Fruit fly (Drosophila melanogaster) whole organism, pupa: ENCODE measurements around the gene DCX-EMAP.
A peak's percentile ranks its signal among the peaks of the same experiment; 100 is the strongest.

Source experiments
- CG10348 ChIP-seq: fragments of 200-800 bp; sonication (Bioruptor generic); IDR thresholded peaks from 2 replicates; pipeline ENCODE4 v1.3.6; 2022; ENCODE audit warnings: missing biosample characterization, missing genetic modification characterization
- CG12605 ChIP-seq: fragments of 200-800 bp; sonication (Bioruptor generic); IDR thresholded peaks from 2 replicates; pipeline ENCODE4 v1.3.6; 2022; ENCODE audit warnings: missing biosample characterization, missing genetic modification characterization
- CG13204 ChIP-seq: fragments of 200-800 bp; sonication (Bioruptor generic); optimal IDR thresholded peaks from 2 replicates; lab custom pipeline; 2018; ENCODE audit warnings: missing biosample characterization, mild to moderate bottlenecking, missing genetic modification characterization, moderate library complexity
- CG14655 ChIP-seq: fragments of 200-800 bp; sonication (Bioruptor generic); optimal IDR thresholded peaks from 3 replicates; lab custom pipeline; 2017; ENCODE audit warnings: mild to moderate bottlenecking, missing biosample characterization, missing genetic modification reagents, missing genetic modification characterization
- CG15710 ChIP-seq: fragments of 200-800 bp; sonication (Bioruptor generic); optimal IDR thresholded peaks from 2 replicates; lab custom pipeline; 2018; ENCODE audit warnings: missing biosample characterization, mild to moderate bottlenecking, missing genetic modification characterization, moderate library complexity
- CG17806 ChIP-seq: fragments of 200-800 bp; sonication (Bioruptor generic); optimal IDR thresholded peaks from 2 replicates; lab custom pipeline; 2018; ENCODE audit warnings: missing biosample characterization, mild to moderate bottlenecking, missing genetic modification characterization, moderate library complexity
- CG32121 ChIP-seq: fragments of 200-800 bp; sonication (Bioruptor generic); IDR thresholded peaks from 2 replicates; pipeline ENCODE4 v1.3.6; 2022; ENCODE audit warnings: missing biosample characterization, missing genetic modification characterization
- CG34367 ChIP-seq: fragments of 200-800 bp; sonication (Bioruptor generic); optimal IDR thresholded peaks from 2 replicates; lab custom pipeline; 2018; ENCODE audit warnings: missing biosample characterization, mild to moderate bottlenecking, missing genetic modification characterization
- CG4496 ChIP-seq: fragments of 200-800 bp; sonication (Bioruptor generic); IDR thresholded peaks from 3 replicates; pipeline ENCODE4 v1.3.6; 2022; ENCODE audit warnings: missing biosample characterization, missing genetic modification characterization
- CG8301 ChIP-seq: fragments of 200-800 bp; sonication (Bioruptor generic); optimal IDR thresholded peaks from 2 replicates; lab custom pipeline; 2018; ENCODE audit warnings: missing biosample characterization, mild to moderate bottlenecking, missing genetic modification characterization
- CG9948 ChIP-seq: fragments of 200-800 bp; sonication (Bioruptor generic); optimal IDR thresholded peaks from 2 replicates; lab custom pipeline; 2018; ENCODE audit warnings: missing biosample characterization, mild to moderate bottlenecking, missing genetic modification characterization, moderate library complexity
- D1 ChIP-seq: fragments of 200-800 bp; sonication (Bioruptor generic); optimal IDR thresholded peaks from 2 replicates; lab custom pipeline; 2018; ENCODE audit warnings: missing biosample characterization, mild to moderate bottlenecking, missing genetic modification characterization, moderate library complexity
- EcR ChIP-seq: fragments of 200-800 bp; sonication (Bioruptor generic); optimal IDR thresholded peaks from 3 replicates; lab custom pipeline; 2019; ENCODE audit warnings: missing biosample characterization, missing genetic modification characterization, mild to moderate bottlenecking, moderate library complexity, missing genetic modification reagents
- Ets98B ChIP-seq: fragments of 200-800 bp; sonication (Bioruptor generic); IDR thresholded peaks from 2 replicates; pipeline ENCODE4 v1.3.6; 2022; ENCODE audit warnings: missing biosample characterization, missing genetic modification characterization
- Pif1A ChIP-seq: fragments of 200-800 bp; sonication (Bioruptor generic); optimal IDR thresholded peaks from 3 replicates; lab custom pipeline; 2016; ENCODE audit warnings: missing biosample characterization, missing genetic modification characterization
- Pif1B ChIP-seq: fragments of 200-800 bp; sonication (Bioruptor generic); optimal IDR thresholded peaks from 3 replicates; lab custom pipeline; 2016; ENCODE audit warnings: missing biosample characterization, missing genetic modification characterization
- Snoo ChIP-seq: fragments of 200-800 bp; sonication (Bioruptor generic); optimal IDR thresholded peaks from 3 replicates; lab custom pipeline; 2017; ENCODE audit warnings: missing biosample characterization, mild to moderate bottlenecking, missing genetic modification characterization, inconsistent platforms
- fd96Ca ChIP-seq: fragments of 200-800 bp; sonication (Bioruptor generic); IDR thresholded peaks from 3 replicates; pipeline ENCODE4 v1.3.6; 2022; ENCODE audit warnings: missing biosample characterization, missing genetic modification characterization
- gl ChIP-seq: fragments of 200-800 bp; sonication (Bioruptor generic); optimal IDR thresholded peaks from 2 replicates; lab custom pipeline; 2018; ENCODE audit warnings: missing biosample characterization, mild to moderate bottlenecking, missing genetic modification characterization
- rn ChIP-seq: fragments of 200-800 bp; sonication (Bioruptor generic); IDR thresholded peaks from 2 replicates; pipeline ENCODE4 v1.3.6; 2022; ENCODE audit warnings: missing biosample characterization, missing genetic modification characterization

Gene DCX-EMAP

dm6 chr3L:14961027-14961426 lies 57.4 kb downstream of the DCX-EMAP start:
- TF ChIP-seq CG15710 (no peak), Pif1A (no peak), CG8301 (tag; lab: Kevin White, UChicago) (no peak), Ets98B (GFP tag; lab: Robert Waterston, UW) (no peak), CG9948 (tag; lab: Kevin White, UChicago) (no peak), CG14655 (GFP tag; lab: Kevin White, UChicago) (no peak), Snoo (tag; lab: Kevin White, UChicago) (no peak), Pif1B (GFP tag; lab: Kevin White, UChicago) (no peak), CG12605 (GFP tag; lab: Robert Waterston, UW) (no peak)

DNA sequence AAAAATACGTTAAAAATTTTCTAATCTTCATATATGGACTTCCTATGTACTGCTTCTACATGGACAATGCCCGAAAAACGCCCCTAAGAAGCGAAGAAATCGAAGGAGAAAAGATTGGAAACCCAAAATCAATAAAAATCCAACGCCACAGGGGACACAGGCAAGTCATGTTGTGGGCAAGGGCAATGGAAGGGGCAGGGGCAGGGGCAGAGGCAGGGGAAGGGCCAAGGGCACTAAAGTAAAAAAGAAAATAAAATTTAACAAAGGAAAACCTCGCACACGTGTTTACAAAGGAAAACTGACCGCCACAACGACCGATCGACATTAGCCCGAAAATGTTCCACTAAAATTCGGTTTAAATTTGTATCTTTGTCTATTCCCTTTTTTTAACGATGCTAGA lies 59.1 kb downstream of the DCX-EMAP start:
- no peak for TF ChIP-seq fd96Ca (GFP tag; lab: Robert Waterston, UW)
- TF ChIP-seq Pif1B (GFP tag; lab: Kevin White, UChicago): no peak
- no peak for TF ChIP-seq CG4496
- TF ChIP-seq CG9948 (tag; lab: Kevin White, UChicago): no peak
- TF ChIP-seq CG14655 (GFP tag; lab: Kevin White, UChicago): no peak
- no peak for TF ChIP-seq CG17806 (tag; lab: Kevin White, UChicago)
- no peak for TF ChIP-seq CG32121 (GFP tag; lab: Robert Waterston, UW)
- TF ChIP-seq gl (tag; lab: Kevin White, UChicago): no peak
- no peak for TF ChIP-seq EcR
- TF ChIP-seq CG13204 (GFP tag; lab: Kevin White, UChicago): no peak
- TF ChIP-seq D1 (tag; lab: Kevin White, UChicago): no peak
- TF ChIP-seq rn (GFP tag; lab: Robert Waterston, UW): no peak
- TF ChIP-seq Pif1A: no peak

dm6 chr3L:14964862-14965261 lies 61.3 kb downstream of the DCX-EMAP start:
- TF ChIP-seq CG8301 (tag; lab: Kevin White, UChicago) (no peak), CG9948 (tag; lab: Kevin White, UChicago) (no peak)

- TF ChIP-seq CG32121 (GFP tag; lab: Robert Waterston, UW) (no peak), Ets98B (GFP tag; lab: Robert Waterston, UW) (no peak), CG17806 (tag; lab: Kevin White, UChicago) (no peak), CG13204 (GFP tag; lab: Kevin White, UChicago) (no peak), CG12605 (GFP tag; lab: Robert Waterston, UW) (no peak), rn (GFP tag; lab: Robert Waterston, UW) (no peak), CG4496 (no peak)
- TF ChIP-seq, all 21 proteins: peak for 0
These were observed 62.7 kb downstream of the DCX-EMAP start for dm6 chr3L:14966199-14966858.

DNA sequence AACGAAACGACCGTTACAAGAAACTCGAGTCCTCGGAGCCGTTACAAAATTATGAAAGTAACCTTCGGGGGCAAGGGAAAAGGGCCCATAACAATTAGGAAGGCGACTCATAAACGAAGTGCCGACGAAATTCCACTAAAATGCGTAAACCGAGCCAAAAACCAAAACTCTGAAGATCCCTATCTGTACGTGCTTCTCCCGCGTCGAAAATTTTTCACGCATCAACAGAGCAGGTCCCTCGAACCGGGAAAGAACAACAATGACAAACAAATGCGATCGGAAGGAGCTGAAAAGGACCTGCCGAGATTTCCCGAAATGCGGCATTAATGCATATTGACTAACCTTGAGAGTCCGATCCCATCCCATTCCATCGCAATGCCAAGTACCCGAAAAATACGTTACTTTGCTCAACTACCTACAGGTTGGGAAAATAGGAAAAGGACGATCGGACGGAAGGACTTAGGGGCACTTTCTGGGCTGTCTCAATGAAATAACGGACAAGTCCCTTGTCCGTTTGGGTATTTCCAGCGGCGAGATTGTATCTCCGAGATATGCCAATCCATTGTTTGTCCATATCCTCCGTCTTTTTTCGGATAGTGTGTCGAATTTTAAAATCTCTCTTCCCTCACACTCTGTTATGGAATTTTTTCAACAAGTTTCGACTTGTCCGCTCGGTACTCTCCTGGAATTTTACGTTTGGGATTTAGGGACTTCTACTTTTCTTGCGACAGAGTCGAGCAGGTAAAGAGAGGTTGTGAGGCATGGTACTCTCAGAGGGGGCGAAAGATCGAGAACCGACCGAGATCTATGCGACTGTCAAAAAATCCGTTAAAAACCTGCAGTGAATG lies 64.3 kb downstream of the DCX-EMAP start:
- TF ChIP-seq gl (tag; lab: Kevin White, UChicago): no peak

DNA sequence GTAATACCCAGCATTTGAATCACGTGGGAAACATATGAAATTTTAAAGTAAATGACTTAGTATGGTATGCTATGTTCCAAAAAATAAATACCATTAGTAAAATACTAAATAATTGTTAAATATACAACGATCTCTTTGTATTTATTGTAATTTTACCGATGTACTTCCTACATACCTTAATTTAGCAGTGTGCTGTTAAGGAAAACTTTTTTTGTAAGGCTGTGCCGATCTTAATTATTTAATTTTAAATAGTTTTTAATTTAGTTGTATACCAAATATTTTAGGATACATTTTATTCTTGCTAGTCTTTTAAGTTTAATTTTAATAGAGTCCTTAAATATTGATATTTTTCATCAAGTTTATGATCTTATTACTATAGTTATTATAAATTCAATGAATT lies 64.9 kb downstream of the DCX-EMAP start:
- TF ChIP-seq CG15710 (no peak), Ets98B (GFP tag; lab: Robert Waterston, UW) (no peak), gl (tag; lab: Kevin White, UChicago) (no peak), CG13204 (GFP tag; lab: Kevin White, UChicago) (no peak), CG32121 (GFP tag; lab: Robert Waterston, UW) (no peak)

DNA sequence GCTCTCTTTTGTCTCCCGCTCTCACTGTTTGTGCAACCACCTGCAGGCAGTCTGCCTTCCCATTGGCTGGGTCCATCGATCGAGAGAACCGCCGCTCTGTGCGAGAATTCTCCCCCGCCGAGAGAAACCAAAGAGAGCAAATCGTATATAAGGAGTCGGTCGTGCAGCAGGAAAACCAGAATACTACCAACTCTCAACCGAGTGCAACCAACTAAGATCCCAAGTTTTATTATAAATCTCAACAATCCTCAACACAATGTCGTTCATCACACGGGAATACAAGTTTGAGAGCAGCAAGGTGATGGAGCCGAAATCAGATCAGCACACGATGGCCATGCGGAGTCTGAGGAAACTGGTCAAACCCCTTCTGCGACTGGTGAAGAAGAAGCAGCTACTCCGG lies 65.6 kb downstream of the DCX-EMAP start, which contains the start of gene Tom:
Gene Tom (plus strand): TSS at position 174 of the 400 bp plus-strand sequence.
- peak; percentile 3 for TF ChIP-seq Pif1B (GFP tag; lab: Kevin White, UChicago)
- TF ChIP-seq CG14655 (GFP tag; lab: Kevin White, UChicago): no peak
- TF ChIP-seq EcR: peak; percentile 30

- no peak for TF ChIP-seq CG34367 (tag; lab: Kevin White, UChicago)
- no peak for TF ChIP-seq fd96Ca (GFP tag; lab: Robert Waterston, UW)
- no peak for TF ChIP-seq Ets98B (GFP tag; lab: Robert Waterston, UW)
- no peak for TF ChIP-seq CG12605 (GFP tag; lab: Robert Waterston, UW)
- TF ChIP-seq D1 (tag; lab: Kevin White, UChicago): no peak
- no peak for TF ChIP-seq CG32121 (GFP tag; lab: Robert Waterston, UW)
- TF ChIP-seq CG10348 (GFP tag; lab: Robert Waterston, UW): no peak
- TF ChIP-seq, all 21 proteins: peak for 0
These were observed 66.6 kb downstream of the DCX-EMAP start for dm6 chr3L:14970213-14970612.
